Fruit fly (Drosophila melanogaster) whole organism, embryonic: ENCODE results near the gene CG3038.
A peak's percentile ranks its signal among the peaks of the same experiment; 100 is the strongest.

Experiments used
- Awh ChIP-seq: fragments of 200-800 bp; sonication (Bioruptor generic); IDR thresholded peaks from 2 replicates; pipeline ENCODE4, ENCODE4 v1.3.6; 2022; ENCODE audit warnings: missing biosample characterization, missing genetic modification characterization
- Bdp1 ChIP-seq: fragments of 200-800 bp; sonication (Bioruptor generic); optimal IDR thresholded peaks from 3 replicates; lab custom pipeline; 2016; ENCODE audit warnings: missing biosample characterization, missing genetic modification characterization
- CG11093 ChIP-seq: fragments of 200-800 bp; sonication (Bioruptor generic); IDR thresholded peaks from 3 replicates; pipeline ENCODE4 v1.3.6; 2022; ENCODE audit warnings: missing biosample characterization, missing genetic modification characterization
- CG12219 ChIP-seq: fragments of 200-800 bp; sonication (Bioruptor generic); optimal IDR thresholded peaks from 3 replicates; lab custom pipeline; 2018; ENCODE audit warnings: missing biosample characterization, mild to moderate bottlenecking, missing genetic modification characterization
- CG18262 ChIP-seq: fragments of 200-800 bp; optimal IDR thresholded peaks from 3 replicates; lab custom pipeline; 2019; ENCODE audit warnings: missing biosample characterization, mild to moderate bottlenecking, missing genetic modification characterization, moderate library complexity
- CG18476 ChIP-seq: fragments of 200-800 bp; sonication (Bioruptor generic); optimal IDR thresholded peaks from 2 replicates; lab custom pipeline; 2016; ENCODE audit warnings: missing biosample characterization, mild to moderate bottlenecking, missing genetic modification characterization
- CG18619 ChIP-seq: fragments of 200-800 bp; sonication (Bioruptor generic); optimal IDR thresholded peaks from 3 replicates; lab custom pipeline; 2017; ENCODE audit warnings: missing biosample characterization, mild to moderate bottlenecking, missing genetic modification characterization
- CG30403 ChIP-seq: fragments of 200-800 bp; sonication (Bioruptor generic); optimal IDR thresholded peaks from 3 replicates; lab custom pipeline; 2016; ENCODE audit warnings: missing biosample characterization, missing genetic modification characterization
- CG31365 ChIP-seq: fragments of 200-800 bp; sonication (Bioruptor generic); optimal IDR thresholded peaks from 2 replicates; lab custom pipeline; 2018; ENCODE audit warnings: missing biosample characterization, mild to moderate bottlenecking, missing genetic modification characterization
- CG3281 ChIP-seq: fragments of 200-800 bp; sonication (Bioruptor generic); optimal IDR thresholded peaks from 3 replicates; lab custom pipeline; 2017; ENCODE audit warnings: missing biosample characterization, mild to moderate bottlenecking, missing genetic modification characterization
- CG43689 ChIP-seq: fragments of 200-800 bp; sonication (Bioruptor generic); IDR thresholded peaks from 2 replicates; pipeline ENCODE4 v1.3.6; 2022; ENCODE audit warnings: missing biosample characterization, missing genetic modification characterization
- CG6254 ChIP-seq: fragments of 200-800 bp; sonication (Bioruptor generic); optimal IDR thresholded peaks from 3 replicates; lab custom pipeline; 2017; ENCODE audit warnings: mild to moderate bottlenecking, missing biosample characterization, missing genetic modification reagents, missing genetic modification characterization
- CG8281 ChIP-seq: fragments of 200-800 bp; sonication (Bioruptor generic); optimal IDR thresholded peaks from 2 replicates; lab custom pipeline; 2018; ENCODE audit warnings: missing biosample characterization, mild to moderate bottlenecking, missing genetic modification characterization, moderate library complexity
- CG9797 ChIP-seq: fragments of 200-800 bp; sonication (Bioruptor generic); optimal IDR thresholded peaks from 3 replicates; lab custom pipeline; 2018; ENCODE audit warnings: missing biosample characterization, mild to moderate bottlenecking, missing genetic modification characterization
- Dad ChIP-seq: fragments of 200-800 bp; sonication (Bioruptor generic); optimal IDR thresholded peaks from 3 replicates; lab custom pipeline; 2016; ENCODE audit warnings: missing biosample characterization, missing genetic modification characterization
- Dbx ChIP-seq: fragments of 200-800 bp; sonication (Bioruptor generic); IDR thresholded peaks from 3 replicates; pipeline ENCODE4 v1.3.6; 2022; ENCODE audit warnings: missing biosample characterization, missing genetic modification characterization
- Dref ChIP-seq: fragments of 200-800 bp; sonication (Bioruptor generic); IDR thresholded peaks from 2 replicates; pipeline ENCODE4 v1.3.6; 2022; ENCODE audit warnings: missing biosample characterization, missing genetic modification characterization
- Drgx ChIP-seq: fragments of 200-800 bp; sonication (Bioruptor generic); IDR thresholded peaks from 2 replicates; pipeline ENCODE4 v1.3.6; 2022; ENCODE audit warnings: missing biosample characterization, missing genetic modification characterization
- E2f2 ChIP-seq: fragments of 200-800 bp; sonication (Bioruptor generic); IDR thresholded peaks from 2 replicates; pipeline ENCODE4 v1.3.6; 2022; ENCODE audit warnings: missing biosample characterization, missing genetic modification characterization
- Ets65A ChIP-seq: fragments of 200-800 bp; sonication (Bioruptor generic); peaks from one replicate; lab custom pipeline; 2016; ENCODE audit warnings: missing biosample characterization, missing genetic modification characterization
- Gug ChIP-seq: fragments of 200-800 bp; sonication (Bioruptor generic); IDR thresholded peaks from 4 replicates; pipeline ENCODE4 v1.3.6; 2022; ENCODE audit warnings: missing biosample characterization, missing genetic modification characterization
- HLHmδ ChIP-seq: fragments of 200-800 bp; sonication (Bioruptor generic); optimal IDR thresholded peaks from 2 replicates; lab custom pipeline; 2018; ENCODE audit warnings: missing biosample characterization, mild to moderate bottlenecking, missing genetic modification characterization, moderate library complexity
- Hmx ChIP-seq: fragments of 200-800 bp; sonication (Bioruptor generic); optimal IDR thresholded peaks from 2 replicates; lab custom pipeline; 2016; ENCODE audit warnings: missing biosample characterization, missing genetic modification characterization
- Hr39 ChIP-seq: fragments of >200 bp; optimal IDR thresholded peaks from 2 replicates; lab custom pipeline; 2017
- NC2α ChIP-seq: fragments of 200-800 bp; sonication (Bioruptor generic); optimal IDR thresholded peaks from 2 replicates; lab custom pipeline; 2016; ENCODE audit warnings: missing biosample characterization, missing genetic modification characterization
- Oli ChIP-seq: fragments of 200-800 bp; sonication (Bioruptor generic); optimal IDR thresholded peaks from 2 replicates; lab custom pipeline; 2018; ENCODE audit warnings: missing biosample characterization, mild to moderate bottlenecking, missing genetic modification characterization, moderate library complexity
- Ravus ChIP-seq: fragments of 200-800 bp; sonication (Bioruptor generic); IDR thresholded peaks from 2 replicates; pipeline ENCODE4 v1.3.6; 2022; ENCODE audit warnings: missing biosample characterization, missing genetic modification characterization
- Six4 ChIP-seq: fragments of 200-800 bp; sonication (Bioruptor generic); optimal IDR thresholded peaks from 2 replicates; lab custom pipeline; 2016; ENCODE audit warnings: missing biosample characterization, missing genetic modification characterization
- Sry-β ChIP-seq: fragments of 200-800 bp; sonication (Bioruptor generic); optimal IDR thresholded peaks from 2 replicates; lab custom pipeline; 2018; ENCODE audit warnings: missing biosample characterization, mild to moderate bottlenecking, missing genetic modification characterization, moderate library complexity
- Vsx1 ChIP-seq: fragments of 200-800 bp; sonication (Bioruptor generic); optimal IDR thresholded peaks from 2 replicates; lab custom pipeline; 2017; ENCODE audit warnings: missing biosample characterization, mild to moderate bottlenecking, missing genetic modification characterization, missing genetic modification reagents
- al ChIP-seq: fragments of 200-800 bp; sonication (Bioruptor generic); IDR thresholded peaks from 2 replicates; pipeline ENCODE4 v1.3.6; 2022; ENCODE audit warnings: missing biosample characterization, missing genetic modification characterization
- cad ChIP-seq: fragments of >200 bp; optimal IDR thresholded peaks from 2 replicates; lab custom pipeline; 2017; ENCODE audit warnings: missing biosample characterization, missing genetic modification characterization
- cg ChIP-seq: fragments of 200-800 bp; sonication (Bioruptor generic); optimal IDR thresholded peaks from 3 replicates; lab custom pipeline; 2019; ENCODE audit warnings: missing biosample characterization, mild to moderate bottlenecking, missing genetic modification characterization, moderate library complexity
- dpn ChIP-seq, 2 experiments: fragments of 200-800 bp; sonication (Bioruptor generic); optimal IDR thresholded peaks; 3 replicates each; lab custom pipeline; 2016; ENCODE audit warnings: missing biosample characterization in 2 of 2, missing genetic modification characterization in 2 of 2
- en ChIP-seq: fragments of 200-800 bp; sonication (Bioruptor generic); optimal IDR thresholded peaks from 2 replicates; lab custom pipeline; 2016; ENCODE audit warnings: missing biosample characterization, missing genetic modification characterization
- eve ChIP-seq, 2 experiments: fragments of >200 bp; optimal IDR thresholded peaks; 2 replicates each; lab custom pipeline; 2017; ENCODE audit warnings: missing biosample characterization in 2 of 2, missing genetic modification characterization in 2 of 2
- eyg ChIP-seq: fragments of 200-800 bp; sonication (Bioruptor generic); optimal IDR thresholded peaks from 3 replicates; lab custom pipeline; 2016; ENCODE audit warnings: missing biosample characterization, missing genetic modification characterization
- grn ChIP-seq: fragments of 200-800 bp; sonication (Bioruptor generic); optimal IDR thresholded peaks from 3 replicates; lab custom pipeline; 2017; ENCODE audit warnings: missing biosample characterization, missing genetic modification characterization
- kah ChIP-seq: fragments of 200-800 bp; sonication (Bioruptor generic); optimal IDR thresholded peaks from 2 replicates; lab custom pipeline; 2018; ENCODE audit warnings: missing biosample characterization, mild to moderate bottlenecking, missing genetic modification characterization
- klu ChIP-seq: fragments of 200-800 bp; sonication (Bioruptor generic); IDR thresholded peaks from 2 replicates; pipeline ENCODE4 v1.3.6; 2022; ENCODE audit warnings: missing biosample characterization, missing genetic modification characterization
- lola ChIP-seq, 3 experiments: fragments of >200 bp in 2 of 3; fragments of 200-800 bp in 1 of 3; sonication (Bioruptor generic) in 1 of 3; optimal IDR thresholded peaks; 2 replicates each; lab custom pipeline; 2017 to 2019; ENCODE audit warnings: missing biosample characterization in 3 of 3, missing genetic modification characterization in 3 of 3, mild to moderate bottlenecking in 1 of 3, moderate library complexity in 1 of 3
- maf-S ChIP-seq: fragments of 200-800 bp; sonication (Bioruptor generic); optimal IDR thresholded peaks from 2 replicates; lab custom pipeline; 2016; ENCODE audit warnings: missing biosample characterization, missing genetic modification characterization
- nom ChIP-seq: fragments of 200-800 bp; sonication (Bioruptor generic); optimal IDR thresholded peaks from 2 replicates; lab custom pipeline; 2017; ENCODE audit warnings: missing biosample characterization, missing genetic modification characterization, mild to moderate bottlenecking, moderate library complexity, missing genetic modification reagents
- pzg ChIP-seq: fragments of 200-800 bp; sonication (Bioruptor generic); optimal IDR thresholded peaks from 3 replicates; lab custom pipeline; 2018; ENCODE audit warnings: missing biosample characterization, mild to moderate bottlenecking, missing genetic modification characterization, moderate library complexity
- slou ChIP-seq: fragments of 200-800 bp; sonication (Bioruptor generic); optimal IDR thresholded peaks from 3 replicates; lab custom pipeline; 2016; ENCODE audit warnings: missing biosample characterization, missing genetic modification characterization
- stc ChIP-seq: fragments of 200-800 bp; sonication (Bioruptor generic); IDR thresholded peaks from 2 replicates; pipeline ENCODE4 v1.3.6; 2022; ENCODE audit warnings: missing biosample characterization, missing genetic modification characterization
- tx ChIP-seq: fragments of 200-800 bp; sonication (Bioruptor generic); optimal IDR thresholded peaks from 2 replicates; lab custom pipeline; 2016; ENCODE audit warnings: missing biosample characterization, missing genetic modification characterization
- usp ChIP-seq: fragments of >200 bp; optimal IDR thresholded peaks from 2 replicates; lab custom pipeline; 2017; ENCODE audit warnings: missing biosample characterization, missing genetic modification characterization
- vfl ChIP-seq: fragments of 200-800 bp; sonication (Bioruptor generic); optimal IDR thresholded peaks from 2 replicates; lab custom pipeline; 2016; ENCODE audit warnings: missing biosample characterization, missing genetic modification characterization
- zen ChIP-seq: fragments of 200-800 bp; sonication (Bioruptor generic); optimal IDR thresholded peaks from 3 replicates; lab custom pipeline; 2018; ENCODE audit warnings: missing biosample characterization, mild to moderate bottlenecking, missing genetic modification characterization, moderate library complexity
- zfh1 ChIP-seq: fragments of 200-800 bp; sonication (Bioruptor generic); IDR thresholded peaks from 3 replicates; pipeline ENCODE4 v1.3.6; 2022; ENCODE audit warnings: missing biosample characterization, missing genetic modification characterization
- zfh2 ChIP-seq: fragments of 200-800 bp; sonication (Bioruptor generic); optimal IDR thresholded peaks from 2 replicates; lab custom pipeline; 2016; ENCODE audit warnings: missing biosample characterization, missing genetic modification characterization

CG3038 gene

DNA sequence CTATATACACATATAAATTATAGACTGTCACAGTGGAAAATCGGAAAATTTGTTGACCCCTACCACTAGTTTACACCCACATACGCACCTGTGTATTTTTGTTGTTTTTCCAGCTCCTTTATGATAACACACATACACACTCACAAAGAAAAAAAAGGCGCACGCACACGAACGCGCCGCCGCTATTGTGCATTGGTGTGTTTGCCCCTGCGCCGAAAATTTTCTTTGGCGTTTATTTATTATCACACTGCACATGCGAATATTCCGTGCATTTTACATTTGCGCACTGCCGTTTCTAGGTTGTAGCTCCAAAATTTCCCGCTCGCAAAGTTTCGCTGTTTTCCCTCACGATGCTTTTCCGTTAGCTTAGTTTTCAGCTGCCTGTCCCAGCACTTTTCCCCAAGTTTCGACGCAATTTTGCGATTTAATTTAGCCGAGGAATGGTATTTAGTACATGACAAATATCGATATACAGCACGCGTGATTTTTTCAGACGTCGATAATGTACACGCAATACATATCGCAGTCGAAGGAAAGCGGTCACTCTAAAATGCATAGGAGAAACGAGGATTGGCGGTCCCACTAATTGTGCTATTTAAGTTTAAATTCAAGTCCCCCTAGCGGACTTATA is 33.6 kb upstream of the CG3038 start, which contains the start of the genes CG3777 and ewg (continued):
- TF ChIP-seq usp (GFP tag; lab: Kevin White, UChicago) (no peak), Dref (GFP tag; lab: Robert Waterston, UW) (peak; percentile 89), grn (GFP tag; lab: Kevin White, UChicago) (no peak), Hr39 (lab: Kevin White, UChicago) (no peak), al (no peak), CG12219 (no peak), Gug (GFP tag; lab: Robert Waterston, UW) (no peak), Ravus (GFP tag; lab: Robert Waterston, UW) (no peak), cad (no peak), Awh (GFP tag; lab: Robert Waterston, UW) (no peak), maf-S (GFP tag; lab: Kevin White, UChicago) (no peak), zfh2 (GFP tag; lab: Kevin White, UChicago) (peak; percentile 7), Oli (tag; lab: Kevin White, UChicago) (no peak), tx (GFP tag; lab: Kevin White, UChicago) (no peak), CG18262 (tag; lab: Kevin White, UChicago) (no peak), CG31365 (tag; lab: Kevin White, UChicago) (no peak), Six4 (GFP tag; lab: Kevin White, UChicago) (no peak), Dad (no peak), zfh1 (GFP tag; lab: Robert Waterston, UW) (no peak), CG18476 (no peak), cg (GFP tag; lab: Kevin White, UChicago) (peak; percentile 87), lola (GFP tag; optimal IDR thresholded peaks at IDR 0.05; lab: Kevin White, UChicago) (no peak), CG9797 (GFP tag; lab: Kevin White, UChicago) (peak; percentile 93), Dbx (GFP tag; lab: Robert Waterston, UW) (no peak), CG6254 (GFP tag; lab: Kevin White, UChicago) (no peak), CG11093 (GFP tag; lab: Robert Waterston, UW) (no peak), E2f2 (GFP tag; lab: Robert Waterston, UW) (peak; percentile 78), CG43689 (GFP tag; lab: Robert Waterston, UW) (no peak), klu (no peak), en (GFP tag; lab: Kevin White, UChicago) (no peak), nom (GFP tag; lab: Kevin White, UChicago) (peak; percentile 24), zen (peak; percentile 3), eve (GFP tag; optimal IDR thresholded peaks at IDR 0.05; lab: Kevin White, UChicago) (no peak), NC2α (GFP tag; lab: Kevin White, UChicago) (no peak), Ets65A (GFP tag; lab: Kevin White, UChicago) (peak; percentile 74), dpn (GFP tag; optimal IDR thresholded peaks at IDR 0.05; lab: Kevin White, UChicago) (peak; percentile 4 to 8), kah (no peak), eyg (no peak), Bdp1 (no peak), CG30403 (GFP tag; lab: Kevin White, UChicago) (no peak), stc (GFP tag; lab: Robert Waterston, UW) (no peak), HLHmδ (GFP tag; lab: Kevin White, UChicago) (no peak), Hmx (GFP tag; lab: Kevin White, UChicago) (no peak), Drgx (GFP tag; lab: Robert Waterston, UW) (no peak), CG3281 (GFP tag; lab: Kevin White, UChicago) (no peak), Sry-β (GFP tag; lab: Kevin White, UChicago) (no peak), pzg (peak; percentile 91), vfl (no peak), CG18619 (GFP tag; lab: Kevin White, UChicago) (no peak), CG8281 (no peak), slou (GFP tag; lab: Kevin White, UChicago) (no peak), Vsx1 (GFP tag; lab: Kevin White, UChicago) (no peak)
